3 fruit fly cellular contexts compared by ENCODE assay signal in the genomic region with DNA sequence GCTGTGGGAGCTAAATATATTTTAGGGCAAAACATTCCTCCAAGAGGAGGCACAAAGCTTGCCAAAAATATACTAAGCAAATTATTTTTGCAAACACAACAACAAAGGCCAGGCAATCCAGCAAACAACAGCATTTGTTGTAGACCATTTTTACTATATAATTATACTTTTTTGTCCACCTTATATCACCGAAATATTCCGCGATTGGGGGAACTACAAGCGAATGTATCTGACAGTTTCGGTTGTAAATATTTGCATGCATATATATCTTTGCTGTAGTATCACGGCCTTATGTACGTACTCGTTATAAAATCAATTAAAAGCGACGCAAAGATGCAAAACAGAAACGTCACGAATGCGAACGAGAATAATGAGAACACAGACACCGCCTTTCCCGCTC.
TF ChIP-seq lines count a peak whose summit lies in the region.

No protein-coding gene starts in this region.

TF ChIP-seq in whole organism, adult, 20 proteins besides CTCF, POLR2A, EP300 and RAD21:
- TF ChIP-seq kay (GFP tag; lab: Kevin White, UChicago; ENCODE audit: borderline replicate concordance) (peak; percentile 81), toe (GFP tag; optimal IDR thresholded peaks at IDR 0.05; lab: Kevin White, UChicago) (no peak)

TF ChIP-seq in whole organism, prepupa, 60 proteins besides CTCF, POLR2A, EP300 and RAD21:
- TF ChIP-seq Eip93F (GFP tag; optimal IDR thresholded peaks at IDR 0.05; lab: Kevin White, UChicago) = no peak
- TF ChIP-seq fkh (GFP tag; optimal IDR thresholded peaks at IDR 0.05; lab: Kevin White, UChicago) = peak; percentile 15

TF ChIP-seq in whole organism, wandering third instar larva, 38 proteins besides CTCF, POLR2A, EP300 and RAD21:
- TF ChIP-seq Rel (GFP tag; optimal IDR thresholded peaks at IDR 0.05; lab: Kevin White, UChicago) (no peak), Rel (tag; optimal IDR thresholded peaks at IDR 0.05; lab: Kevin White, UChicago) (peak; percentile 74), dl (GFP tag; optimal IDR thresholded peaks at IDR 0.05; lab: Kevin White, UChicago; ENCODE audit: insufficient read depth in 1 of 2, partially characterized antibody in 2 of 2) (no peak), GATAd (GFP tag; optimal IDR thresholded peaks at IDR 0.05; lab: Kevin White, UChicago) (no peak), dsf (GFP tag; optimal IDR thresholded peaks at IDR 0.05; lab: Kevin White, UChicago; ENCODE audit: borderline replicate concordance) (no peak)
